Fruit fly (Drosophila melanogaster): ENCODE data around the gene Aduk.

Aduk gene

DNA sequence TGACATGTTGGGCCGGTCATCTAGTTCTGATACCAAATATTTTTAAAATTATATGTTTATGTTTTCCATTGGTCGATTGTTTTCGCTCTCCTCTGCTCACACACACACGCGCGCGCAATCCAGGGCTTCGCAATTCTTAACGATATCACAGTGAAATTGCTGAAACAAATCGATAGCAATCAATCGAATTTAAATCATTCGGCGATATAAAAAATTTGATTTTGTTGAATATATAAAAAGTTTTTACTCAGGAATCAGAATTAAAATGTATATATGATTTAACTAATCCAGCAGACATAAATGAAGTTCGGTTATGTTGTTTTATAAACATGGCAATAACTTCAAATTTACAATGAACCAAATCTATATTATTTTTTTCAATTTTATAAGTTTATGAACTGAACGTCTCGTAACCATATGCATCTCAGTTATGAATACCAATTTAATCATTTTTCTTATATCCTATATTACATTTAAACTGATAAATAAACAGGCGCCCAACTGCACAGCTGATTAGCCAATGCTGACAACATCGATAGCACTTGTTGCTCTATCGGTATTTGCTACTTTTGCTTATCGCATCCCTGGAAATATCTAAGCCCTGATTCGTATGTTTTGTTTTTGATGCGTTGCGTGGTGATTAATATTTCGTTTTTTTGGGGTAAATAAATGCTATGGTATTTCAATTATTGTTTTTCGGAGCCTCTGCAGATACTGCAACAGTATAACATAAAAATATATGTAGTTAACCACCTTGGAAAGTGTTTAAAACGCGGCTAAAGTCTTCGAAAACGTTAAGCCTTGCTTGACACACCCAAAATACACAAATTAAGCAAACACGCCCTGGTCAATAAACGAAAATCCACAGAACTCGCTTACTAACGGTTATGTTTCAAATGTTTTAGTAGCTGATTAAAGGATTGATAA, at the start of gene Aduk, which contains the start of gene pasi2 (continued):
- TF ChIP-seq B-H2 (GFP tag; optimal IDR thresholded peaks at IDR 0.05) (peak; percentile 77), CG12391 (tag; optimal IDR thresholded peaks at IDR 0.05) (peak; percentile 19), CG7745 (tag; optimal IDR thresholded peaks at IDR 0.05) (no peak), HLH54F (GFP tag; optimal IDR thresholded peaks at IDR 0.05) (peak; percentile 25), BEAF-32 (GFP tag; optimal IDR thresholded peaks at IDR 0.05) (peak; percentile 87), CG2129 (GFP tag; IDR thresholded peaks at IDR 0.05; ENCODE audit: partially characterized antibody) (peak; percentile 38), bigmax (GFP tag; optimal IDR thresholded peaks at IDR 0.05) (no peak), chm (GFP tag; IDR thresholded peaks at IDR 0.05) (0 out of 2 replicates have a peak, but pooled peaks have one; percentile 28), CG7786 (GFP tag; optimal IDR thresholded peaks at IDR 0.05) (no peak), ara (GFP tag; IDR thresholded peaks at IDR 0.05) (no peak), hbn (GFP tag; IDR thresholded peaks at IDR 0.05; ENCODE audit: partially characterized antibody) (peak; percentile 54), Dll (GFP tag; IDR thresholded peaks at IDR 0.05; ENCODE audit: partially characterized antibody) (peak; percentile 76), cg (GFP tag; optimal IDR thresholded peaks at IDR 0.05) (peak; percentile 92), jigr1 (GFP tag; IDR thresholded peaks at IDR 0.05) (no peak), Aef1 (GFP tag; IDR thresholded peaks at IDR 0.05) (no peak), Adf1 (GFP tag; IDR thresholded peaks at IDR 0.05) (peak; percentile 76), Spps (tag; optimal IDR thresholded peaks at IDR 0.05) (no peak), Fer3 (tag; optimal IDR thresholded peaks at IDR 0.05) (no peak), CG43689 (GFP tag; IDR thresholded peaks at IDR 0.05) (no peak), scrt (GFP tag; optimal IDR thresholded peaks at IDR 0.05) (peak; percentile 96), CG30403 (GFP tag; optimal IDR thresholded peaks at IDR 0.05) (no peak), chif (GFP tag; optimal IDR thresholded peaks at IDR 0.05) (no peak), ac (GFP tag; optimal IDR thresholded peaks at IDR 0.05) (no peak), Opbp (GFP tag; IDR thresholded peaks at IDR 0.05; ENCODE audit: partially characterized antibody) (peak; percentile 83), Eip74EF (GFP tag; optimal IDR thresholded peaks at IDR 0.05) (no peak), CG12155 (GFP tag; optimal IDR thresholded peaks at IDR 0.05) (no peak), pzg (GFP tag; optimal IDR thresholded peaks at IDR 0.05) (peak; percentile 84), HLH4C (GFP tag; IDR thresholded peaks at IDR 0.05; ENCODE audit: partially characterized antibody) (peak; percentile 65; the same call in 2 of the 3 replicates), CG4328 (GFP tag; optimal IDR thresholded peaks at IDR 0.05) (no peak), CG8478 (optimal IDR thresholded peaks at IDR 0.05) (no peak), HHEX (GFP tag; optimal IDR thresholded peaks at IDR 0.05) (no peak), CG12744 (GFP tag; optimal IDR thresholded peaks at IDR 0.05) (no peak), row (GFP tag; IDR thresholded peaks at IDR 0.05) (peak; percentile 40; the same call in 2 of the 3 replicates), unc-4 (GFP tag; IDR thresholded peaks at IDR 0.05; ENCODE audit: partially characterized antibody) (peak; percentile 77), Dp (GFP tag; optimal IDR thresholded peaks at IDR 0.05) (peak; percentile 92), disco-r (GFP tag; optimal IDR thresholded peaks at IDR 0.05) (no peak), CG9797 (GFP tag; optimal IDR thresholded peaks at IDR 0.05) (peak; percentile 3), NfI (GFP tag; optimal IDR thresholded peaks at IDR 0.05) (peak; percentile 12), H15 (GFP tag; IDR thresholded peaks at IDR 0.05) (no peak), tll (GFP tag; optimal IDR thresholded peaks at IDR 0.05) (no peak), CG17802 (tag; optimal IDR thresholded peaks at IDR 0.05) (peak; percentile 41), CG10959 (GFP tag; IDR thresholded peaks at IDR 0.05) (no peak), tna (GFP tag; IDR thresholded peaks at IDR 0.05; ENCODE audit: partially characterized antibody) (peak; percentile 49), dmrt99B (tag; optimal IDR thresholded peaks at IDR 0.05) (no peak), ro (GFP tag; IDR thresholded peaks at IDR 0.05) (no peak), Scr (GFP tag; IDR thresholded peaks at IDR 0.05; ENCODE audit: partially characterized antibody) (peak; percentile 74), CG18011 (GFP tag; optimal IDR thresholded peaks at IDR 0.05) (no peak)

All from whole organism, embryonic.